Worm (Caenorhabditis elegans) whole organism, L3 larva: ENCODE results near the gene ethe-1.

ENCODE experiments used
- ama-1 ChIP-seq: fragments of 150-350 bp; optimal IDR thresholded peaks from 2 replicates; lab custom pipeline; 2018
- egl-27 ChIP-seq: sonication (generic microtip); optimal IDR thresholded peaks from 4 replicates; lab custom pipeline; 2017; ENCODE audit warnings: missing biosample characterization, missing genetic modification reagents, missing genetic modification characterization
- elt-1 ChIP-seq: fragments of 150-350 bp; optimal IDR thresholded peaks from 2 replicates; lab custom pipeline; 2014; ENCODE audit warnings: missing biosample characterization, missing genetic modification characterization
- mdl-1 ChIP-seq: fragments of 150-350 bp; optimal IDR thresholded peaks from 2 replicates; lab custom pipeline; 2014; ENCODE audit warnings: missing biosample characterization, missing genetic modification characterization
- nhr-28 ChIP-seq: fragments of 150-350 bp; optimal IDR thresholded peaks from 2 replicates; lab custom pipeline; 2014; ENCODE audit warnings: missing biosample characterization, missing genetic modification characterization
- snpc-4 ChIP-seq: fragments of 150-350 bp; optimal IDR thresholded peaks from 2 replicates; lab custom pipeline; 2014; ENCODE audit warnings: missing biosample characterization, missing genetic modification characterization
- zag-1 ChIP-seq: fragments of 150-350 bp; optimal IDR thresholded peaks from 2 replicates; lab custom pipeline; 2014; ENCODE audit warnings: missing biosample characterization, missing genetic modification characterization

DNA sequence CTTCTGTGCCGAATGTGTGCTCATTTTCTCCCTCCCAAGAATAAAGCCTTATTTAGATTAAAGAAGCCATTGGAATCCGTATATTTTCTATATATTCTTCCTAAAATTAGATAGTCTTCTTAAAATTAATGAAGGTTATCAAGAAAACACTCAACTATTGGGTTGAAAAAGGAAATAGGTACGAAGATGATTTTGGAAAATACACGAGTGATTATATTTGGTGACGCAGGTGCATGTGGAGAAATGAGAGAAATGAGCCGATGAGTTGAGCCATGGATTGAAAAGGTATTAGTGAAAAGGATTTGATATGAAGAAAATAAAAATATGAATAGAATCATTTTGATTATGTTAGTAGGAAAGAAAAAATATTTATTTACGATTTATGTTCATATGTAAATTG, 27.6 kb downstream of the ethe-1 start, which contains the start of gene cng-3:
- TF ChIP-seq elt-1 (tag; lab: Kevin White, UChicago) (no peak), nhr-28 (tag; lab: Kevin White, UChicago) (no peak), egl-27 (tag; lab: Kevin White, UChicago) (no peak), snpc-4 (tag; lab: Kevin White, UChicago) (no peak), zag-1 (tag; lab: Kevin White, UChicago) (no peak), mdl-1 (tag; lab: Kevin White, UChicago) (no peak), ama-1 (lab: Kevin White, UChicago) (no peak)
